Fruit fly (Drosophila melanogaster) whole organism, embryonic: ENCODE results near the gene fit.

ENCODE experiments used
- ATbp ChIP-seq: fragments of 200-800 bp; sonication (Bioruptor generic); optimal IDR thresholded peaks from 2 replicates; lab custom pipeline; 2017; ENCODE audit warnings: missing biosample characterization, mild to moderate bottlenecking, missing genetic modification characterization, missing genetic modification reagents
- CG10209 ChIP-seq: fragments of 200-800 bp; sonication (Bioruptor generic); optimal IDR thresholded peaks from 3 replicates; lab custom pipeline; 2017; ENCODE audit warnings: missing biosample characterization, mild to moderate bottlenecking, missing genetic modification characterization, missing genetic modification reagents
- CG1024 ChIP-seq: fragments of 200-800 bp; sonication (Bioruptor generic); IDR thresholded peaks from 2 replicates; pipeline ENCODE4 v1.3.6; 2022; ENCODE audit warnings: missing biosample characterization, missing genetic modification characterization
- CG10654 ChIP-seq: fragments of 200-800 bp; sonication (Bioruptor generic); optimal IDR thresholded peaks from 2 replicates; lab custom pipeline; 2016; ENCODE audit warnings: missing biosample characterization, missing genetic modification characterization
- CG12744 ChIP-seq: fragments of 200-800 bp; sonication (Bioruptor generic); optimal IDR thresholded peaks from 2 replicates; lab custom pipeline; 2016; ENCODE audit warnings: missing biosample characterization, missing genetic modification characterization
- CG13775 ChIP-seq: fragments of 200-800 bp; sonication (Bioruptor generic); optimal IDR thresholded peaks from 3 replicates; lab custom pipeline; 2017; ENCODE audit warnings: missing biosample characterization, mild to moderate bottlenecking, missing genetic modification characterization
- CG15011 ChIP-seq: fragments of 200-800 bp; sonication (Bioruptor generic); optimal IDR thresholded peaks from 3 replicates; lab custom pipeline; 2018; ENCODE audit warnings: missing biosample characterization, mild to moderate bottlenecking, missing genetic modification characterization
- CG1647 ChIP-seq: fragments of 200-800 bp; sonication (Bioruptor generic); optimal IDR thresholded peaks from 3 replicates; lab custom pipeline; 2016; ENCODE audit warnings: missing biosample characterization, missing genetic modification characterization
- CG17385 ChIP-seq: fragments of 200-800 bp; sonication (Bioruptor generic); optimal IDR thresholded peaks from 3 replicates; lab custom pipeline; 2018; ENCODE audit warnings: missing biosample characterization, mild to moderate bottlenecking, missing genetic modification characterization
- CG2875 ChIP-seq: fragments of 200-800 bp; sonication (Bioruptor generic); optimal IDR thresholded peaks from 2 replicates; lab custom pipeline; 2017; ENCODE audit warnings: missing biosample characterization, mild to moderate bottlenecking, missing genetic modification characterization, missing genetic modification reagents
- CG3281 ChIP-seq: fragments of 200-800 bp; sonication (Bioruptor generic); optimal IDR thresholded peaks from 3 replicates; lab custom pipeline; 2017; ENCODE audit warnings: missing biosample characterization, mild to moderate bottlenecking, missing genetic modification characterization
- CG4820 ChIP-seq: fragments of 200-800 bp; sonication (Bioruptor generic); optimal IDR thresholded peaks from 3 replicates; lab custom pipeline; 2016; ENCODE audit warnings: missing biosample characterization, missing genetic modification characterization
- CG6175 ChIP-seq: fragments of 200-800 bp; sonication (Bioruptor generic); IDR thresholded peaks from 3 replicates; pipeline ENCODE4 v1.3.6; 2022; ENCODE audit warnings: missing biosample characterization, missing genetic modification characterization
- CG6272 ChIP-seq: fragments of 200-800 bp; sonication (Bioruptor generic); IDR thresholded peaks from 2 replicates; pipeline ENCODE4 v1.3.6; 2022; ENCODE audit warnings: missing biosample characterization, missing genetic modification characterization
- CG6654 ChIP-seq: fragments of 200-800 bp; sonication (Bioruptor generic); optimal IDR thresholded peaks from 2 replicates; lab custom pipeline; 2017; ENCODE audit warnings: missing biosample characterization, mild to moderate bottlenecking, missing genetic modification characterization
- CG8944 ChIP-seq: fragments of 200-800 bp; sonication (Bioruptor generic); optimal IDR thresholded peaks from 3 replicates; lab custom pipeline; 2016; ENCODE audit warnings: missing biosample characterization, missing genetic modification characterization
- CG9797 ChIP-seq: fragments of 200-800 bp; sonication (Bioruptor generic); optimal IDR thresholded peaks from 3 replicates; lab custom pipeline; 2018; ENCODE audit warnings: missing biosample characterization, mild to moderate bottlenecking, missing genetic modification characterization
- CG9932 ChIP-seq: fragments of 200-800 bp; sonication (Bioruptor generic); IDR thresholded peaks from 2 replicates; pipeline ENCODE4 v1.3.6; 2022; ENCODE audit warnings: missing biosample characterization, missing genetic modification characterization
- ERR ChIP-seq: fragments of 200-800 bp; sonication (Bioruptor generic); optimal IDR thresholded peaks from 2 replicates; lab custom pipeline; 2016; ENCODE audit warnings: missing biosample characterization, missing genetic modification characterization
- Fer1 ChIP-seq: fragments of 200-800 bp; sonication (Bioruptor generic); optimal IDR thresholded peaks from 2 replicates; lab custom pipeline; 2017; ENCODE audit warnings: missing biosample characterization, mild to moderate bottlenecking, missing genetic modification characterization
- Gug ChIP-seq: fragments of 200-800 bp; sonication (Bioruptor generic); IDR thresholded peaks from 4 replicates; pipeline ENCODE4 v1.3.6; 2022; ENCODE audit warnings: missing biosample characterization, missing genetic modification characterization
- H2.0 ChIP-seq: fragments of 200-800 bp; sonication (Bioruptor generic); IDR thresholded peaks from 2 replicates; pipeline ENCODE4 v1.3.6; 2022; ENCODE audit warnings: missing biosample characterization, missing genetic modification characterization
- Hr78 ChIP-seq, 2 experiments: fragments of 200-800 bp in 1 of 2; fragments of >200 bp in 1 of 2; sonication (Bioruptor generic) in 1 of 2; optimal IDR thresholded peaks; 2 replicates each; lab custom pipeline; 2017 to 2019; ENCODE audit warnings: missing biosample characterization in 2 of 2, missing genetic modification characterization in 2 of 2, mild to moderate bottlenecking in 1 of 2, moderate library complexity in 1 of 2
- Med ChIP-seq: fragments of 200-800 bp; sonication (Bioruptor generic); peaks from one replicate; lab custom pipeline; 2016; ENCODE audit warnings: missing biosample characterization, missing genetic modification characterization, mild to moderate bottlenecking, inconsistent platforms, moderate library complexity
- Pdp1 ChIP-seq, 2 experiments: fragments of 200-800 bp; sonication (Bioruptor generic); optimal IDR thresholded peaks; 3 replicates each; lab custom pipeline; 2016; ENCODE audit warnings: missing biosample characterization in 2 of 2, missing genetic modification characterization in 2 of 2, mild to moderate bottlenecking in 1 of 2, moderate library complexity in 1 of 2
- Taf1 ChIP-seq: fragments of 200-800 bp; sonication (Bioruptor generic); IDR thresholded peaks from 2 replicates; pipeline ENCODE4 v1.3.6; 2022; ENCODE audit warnings: missing biosample characterization, missing genetic modification characterization
- Xbp1 ChIP-seq: fragments of 200-800 bp; sonication (Bioruptor generic); optimal IDR thresholded peaks from 3 replicates; lab custom pipeline; 2016; ENCODE audit warnings: missing biosample characterization, mild to moderate bottlenecking, missing genetic modification characterization
- ab ChIP-seq: fragments of 200-800 bp; sonication (Bioruptor generic); optimal IDR thresholded peaks from 2 replicates; lab custom pipeline; 2016; ENCODE audit warnings: missing biosample characterization, missing genetic modification characterization
- ac ChIP-seq: fragments of 200-800 bp; sonication (Bioruptor generic); optimal IDR thresholded peaks from 3 replicates; lab custom pipeline; 2017; ENCODE audit warnings: missing biosample characterization, mild to moderate bottlenecking, missing genetic modification characterization
- br ChIP-seq: fragments of >200 bp; optimal IDR thresholded peaks from 2 replicates; lab custom pipeline; 2017
- emc ChIP-seq: fragments of 200-800 bp; sonication (Bioruptor generic); optimal IDR thresholded peaks from 2 replicates; lab custom pipeline; 2016; ENCODE audit warnings: missing biosample characterization, missing genetic modification characterization
- exex ChIP-seq: fragments of 200-800 bp; sonication (Bioruptor generic); optimal IDR thresholded peaks from 4 replicates; lab custom pipeline; 2018; ENCODE audit warnings: missing biosample characterization, mild to moderate bottlenecking, missing genetic modification characterization, moderate library complexity
- ftz-f1 ChIP-seq: fragments of 200-800 bp; sonication (Bioruptor generic); optimal IDR thresholded peaks from 2 replicates; lab custom pipeline; 2016; ENCODE audit warnings: missing biosample characterization, missing genetic modification characterization
- insv ChIP-seq, 2 experiments: fragments of 200-800 bp; sonication (Bioruptor generic); optimal IDR thresholded peaks; 3 replicates each; lab custom pipeline; 2016 to 2018; ENCODE audit warnings: missing biosample characterization in 2 of 2, missing genetic modification characterization in 2 of 2
- jumu ChIP-seq: fragments of 200-800 bp; sonication (Bioruptor generic); optimal IDR thresholded peaks from 3 replicates; lab custom pipeline; 2016; ENCODE audit warnings: missing biosample characterization, missing genetic modification characterization
- kni ChIP-seq: fragments of 200-800 bp; sonication (Bioruptor generic); optimal IDR thresholded peaks from 3 replicates; lab custom pipeline; 2017; ENCODE audit warnings: mild to moderate bottlenecking, missing biosample characterization, missing genetic modification reagents, missing genetic modification characterization
- lab ChIP-seq: fragments of 200-800 bp; sonication (Bioruptor generic); optimal IDR thresholded peaks from 3 replicates; lab custom pipeline; 2017; ENCODE audit warnings: missing biosample characterization, missing genetic modification characterization, mild to moderate bottlenecking, moderate library complexity, missing genetic modification reagents
- odd ChIP-seq: fragments of 200-800 bp; sonication (Bioruptor generic); optimal IDR thresholded peaks from 2 replicates; lab custom pipeline; 2017; ENCODE audit warnings: missing biosample characterization, mild to moderate bottlenecking, missing genetic modification characterization
- org-1 ChIP-seq: fragments of 200-800 bp; sonication (Bioruptor generic); optimal IDR thresholded peaks from 2 replicates; lab custom pipeline; 2017; ENCODE audit warnings: missing biosample characterization, missing genetic modification characterization
- pb ChIP-seq: fragments of 200-800 bp; sonication (Bioruptor generic); optimal IDR thresholded peaks from 3 replicates; lab custom pipeline; 2016; ENCODE audit warnings: missing biosample characterization, missing genetic modification characterization
- prd ChIP-seq, 3 experiments: fragments of >200 bp in 2 of 3; fragments of 200-800 bp in 1 of 3; sonication (Bioruptor generic) in 1 of 3; optimal IDR thresholded peaks in 2 of 3; IDR thresholded peaks in 1 of 3; 2 replicates in 2 of 3; 3 replicates in 1 of 3; pipeline versions ENCODE4 v1.3.6 to Lab custom; 2017 to 2022; ENCODE audit warnings: missing biosample characterization in 1 of 3, missing genetic modification characterization in 1 of 3
- run ChIP-seq: fragments of 200-800 bp; sonication (Bioruptor generic); optimal IDR thresholded peaks from 3 replicates; lab custom pipeline; 2018; ENCODE audit warnings: missing biosample characterization, mild to moderate bottlenecking, missing genetic modification characterization
- sd ChIP-seq: fragments of 200-800 bp; sonication (Bioruptor generic); optimal IDR thresholded peaks from 3 replicates; lab custom pipeline; 2018; ENCODE audit warnings: missing biosample characterization, mild to moderate bottlenecking, missing genetic modification characterization, moderate library complexity
- slp2 ChIP-seq: fragments of 200-800 bp; sonication (Bioruptor generic); optimal IDR thresholded peaks from 2 replicates; lab custom pipeline; 2016; ENCODE audit warnings: missing biosample characterization, missing genetic modification characterization
- sna ChIP-seq: fragments of 200-800 bp; sonication (Bioruptor generic); IDR thresholded peaks from 2 replicates; pipeline ENCODE4 v1.3.6; 2022; ENCODE audit warnings: missing biosample characterization, missing genetic modification characterization; ENCODE audit not compliant: partially characterized antibody
- ssp ChIP-seq: fragments of 200-800 bp; sonication (Bioruptor generic); IDR thresholded peaks from 2 replicates; pipeline ENCODE4 v1.3.6; 2022; ENCODE audit warnings: missing biosample characterization, missing genetic modification characterization
- tll ChIP-seq, 2 experiments: fragments of 200-800 bp in 1 of 2; fragments of >200 bp in 1 of 2; sonication (Bioruptor generic) in 1 of 2; optimal IDR thresholded peaks; 2 replicates each; lab custom pipeline; 2017 to 2019; ENCODE audit warnings: missing biosample characterization in 2 of 2, missing genetic modification characterization in 2 of 2, mild to moderate bottlenecking in 1 of 2, moderate library complexity in 1 of 2
- trh ChIP-seq: fragments of 200-800 bp; sonication (Bioruptor generic); optimal IDR thresholded peaks from 2 replicates; lab custom pipeline; 2016; ENCODE audit warnings: missing biosample characterization, missing genetic modification characterization
- vnd ChIP-seq: fragments of 200-800 bp; sonication (Bioruptor generic); IDR thresholded peaks from 3 replicates; pipeline ENCODE4 v1.3.6; 2022; ENCODE audit warnings: missing biosample characterization, missing genetic modification characterization; ENCODE audit not compliant: partially characterized antibody

fit gene

DNA sequence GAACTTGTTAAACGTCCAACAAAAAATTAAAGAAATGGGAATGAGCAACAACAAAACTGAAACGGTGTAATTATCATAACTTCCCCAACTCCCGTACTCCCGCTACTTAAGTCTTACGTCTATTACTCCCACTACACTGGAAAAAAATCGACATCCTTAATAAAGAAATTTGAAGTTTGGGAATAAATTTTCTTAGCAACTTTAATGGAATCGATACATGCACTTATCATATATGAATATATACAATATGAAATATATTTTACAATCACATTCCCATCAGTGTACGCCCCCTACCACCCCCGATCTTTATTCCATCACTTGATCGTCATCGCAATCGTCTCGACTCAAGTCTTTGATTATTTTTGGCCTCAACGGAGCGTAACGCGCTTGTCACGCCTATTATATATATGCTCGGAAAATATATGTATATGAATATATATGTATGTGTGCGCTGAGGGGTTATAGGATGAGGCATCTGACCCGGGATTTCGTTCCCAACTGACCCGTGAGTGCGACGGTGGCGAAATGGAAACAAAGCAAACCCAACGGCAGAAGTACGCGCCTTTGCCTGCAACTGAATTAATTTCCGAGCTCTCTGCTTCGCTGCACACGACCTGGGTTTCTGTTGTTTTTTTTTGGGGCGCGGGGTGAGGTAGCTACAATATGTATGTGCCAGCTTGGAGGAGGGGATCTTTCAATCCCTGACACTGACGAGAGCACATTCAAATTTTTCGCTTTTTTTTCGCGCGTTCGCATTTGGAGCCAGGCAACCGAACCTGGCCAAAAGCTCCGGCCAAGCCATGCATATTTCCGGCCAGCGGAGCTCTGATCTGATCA lies 49.8 kb downstream of the fit start (continued):
- TF ChIP-seq Fer1 (GFP tag; lab: Kevin White, UChicago) (no peak), ab (no peak), CG1024 (GFP tag; lab: Robert Waterston, UW) (no peak), CG10209 (GFP tag; lab: Kevin White, UChicago) (peak; percentile 44), ATbp (GFP tag; lab: Kevin White, UChicago) (peak; percentile 44), odd (GFP tag; lab: Kevin White, UChicago) (peak; percentile 40), CG17385 (GFP tag; lab: Kevin White, UChicago) (peak; percentile 14), CG6272 (GFP tag; lab: Robert Waterston, UW) (no peak), slp2 (GFP tag; lab: Kevin White, UChicago) (no peak), jumu (no peak), CG1647 (GFP tag; lab: Kevin White, UChicago) (no peak), emc (GFP tag; lab: Kevin White, UChicago) (no peak), CG2875 (peak; percentile 60), Taf1 (GFP tag; lab: Robert Waterston, UW) (no peak), Med (GFP tag; lab: Kevin White, UChicago) (no peak), Gug (GFP tag; lab: Robert Waterston, UW) (no peak), prd (optimal IDR thresholded peaks at IDR 0.05; lab: Kevin White, UChicago) (no peak), prd (GFP tag; IDR thresholded peaks at IDR 0.05; lab: Robert Waterston, UW) (peak; percentile 16; the same call in 1 of the 3 replicates), org-1 (GFP tag; lab: Kevin White, UChicago) (peak; percentile 28), Xbp1 (peak; percentile 37), insv (GFP tag; optimal IDR thresholded peaks at IDR 0.05; lab: Kevin White, UChicago) (no peak), CG12744 (GFP tag; lab: Kevin White, UChicago) (no peak), CG9932 (GFP tag; lab: Robert Waterston, UW) (no peak), sd (tag; lab: Kevin White, UChicago) (no peak), CG3281 (GFP tag; lab: Kevin White, UChicago) (no peak), CG6175 (GFP tag; lab: Robert Waterston, UW) (no peak), exex (tag; lab: Kevin White, UChicago) (no peak), CG6654 (GFP tag; lab: Kevin White, UChicago) (no peak), Pdp1 (GFP tag; optimal IDR thresholded peaks at IDR 0.05; lab: Kevin White, UChicago) (peak in 1 of 2 experiments; percentile 14), tll (GFP tag; optimal IDR thresholded peaks at IDR 0.05; lab: Kevin White, UChicago) (no peak), vnd (GFP tag; lab: Robert Waterston, UW) (no peak), ERR (GFP tag; lab: Kevin White, UChicago) (no peak), ssp (no peak), H2.0 (GFP tag; lab: Robert Waterston, UW) (no peak), br (lab: Kevin White, UChicago) (no peak), CG9797 (GFP tag; lab: Kevin White, UChicago) (no peak), sna (GFP tag; lab: Robert Waterston, UW) (no peak), lab (GFP tag; lab: Kevin White, UChicago) (peak; percentile 10), ac (GFP tag; lab: Kevin White, UChicago) (no peak), CG8944 (no peak), CG10654 (no peak), ftz-f1 (GFP tag; lab: Kevin White, UChicago) (no peak), Hr78 (GFP tag; optimal IDR thresholded peaks at IDR 0.05; lab: Kevin White, UChicago) (peak in 1 of 2 experiments; percentile 86), kni (GFP tag; lab: Kevin White, UChicago) (no peak), run (no peak), CG4820 (GFP tag; lab: Kevin White, UChicago) (no peak), trh (GFP tag; lab: Kevin White, UChicago) (no peak), CG15011 (no peak), pb (no peak), CG13775 (peak; percentile 15)
